Worm (Caenorhabditis elegans) whole organism, late embryonic: ENCODE data around the gene enri-2.

ENCODE experiments used
- F13H6.1 ChIP-seq: sonication (generic microtip); optimal IDR thresholded peaks from 2 replicates; lab custom pipeline; 2016; ENCODE audit warnings: missing genetic modification characterization, missing compliant biosample characterization
- ceh-9 ChIP-seq: sonication (generic microtip); optimal IDR thresholded peaks from 2 replicates; lab custom pipeline; 2016; ENCODE audit warnings: mild to moderate bottlenecking, missing genetic modification characterization, inconsistent platforms, missing compliant biosample characterization
- dve-1 ChIP-seq: sonication (generic microtip); optimal IDR thresholded peaks from 2 replicates; lab custom pipeline; 2017; ENCODE audit warnings: antibody characterized with exemption, mild to moderate bottlenecking, missing genetic modification characterization, missing compliant biosample characterization
- elt-2 ChIP-seq: sonication (generic microtip); optimal IDR thresholded peaks from 2 replicates; lab custom pipeline; 2016; ENCODE audit warnings: missing genetic modification reagents, missing genetic modification characterization, missing compliant biosample characterization
- hlh-13 ChIP-seq: fragments of 200-800 bp; sonication (Bioruptor generic); optimal IDR thresholded peaks from 2 replicates; lab custom pipeline; 2018; ENCODE audit warnings: mild to moderate bottlenecking, missing genetic modification characterization, missing compliant biosample characterization
- hlh-15 ChIP-seq: sonication (generic microtip); optimal IDR thresholded peaks from 2 replicates; lab custom pipeline; 2016; ENCODE audit warnings: missing genetic modification characterization, missing compliant biosample characterization
- madf-2 ChIP-seq: sonication (generic microtip); optimal IDR thresholded peaks from 2 replicates; lab custom pipeline; 2017; ENCODE audit warnings: missing genetic modification characterization, missing compliant biosample characterization
- nfya-1 ChIP-seq: sonication (generic microtip); optimal IDR thresholded peaks from 2 replicates; lab custom pipeline; 2017; ENCODE audit warnings: missing genetic modification characterization, mild to moderate bottlenecking, missing compliant biosample characterization, antibody characterized with exemption, moderate library complexity
- nhr-11 ChIP-seq: fragments of 150-350 bp; optimal IDR thresholded peaks from 2 replicates; lab custom pipeline; 2014; ENCODE audit warnings: missing biosample characterization, missing genetic modification characterization
- pat-9 ChIP-seq: fragments of 200-800 bp; sonication (Bioruptor generic); optimal IDR thresholded peaks from 2 replicates; lab custom pipeline; 2018; ENCODE audit warnings: mild to moderate bottlenecking, missing genetic modification characterization, moderate library complexity, missing compliant biosample characterization
- pha-4 ChIP-seq: fragments of 150-350 bp; optimal IDR thresholded peaks from 2 replicates; lab custom pipeline; 2018; ENCODE audit warnings: missing biosample characterization, missing genetic modification reagents, missing genetic modification characterization
- pqm-1 ChIP-seq: sonication (generic microtip); optimal IDR thresholded peaks from 2 replicates; lab custom pipeline; 2016; ENCODE audit warnings: missing genetic modification characterization, missing compliant biosample characterization
- pros-1 ChIP-seq: fragments of 150-350 bp; optimal IDR thresholded peaks from 2 replicates; lab custom pipeline; 2014; ENCODE audit warnings: missing biosample characterization, missing genetic modification reagents, missing genetic modification characterization

DNA sequence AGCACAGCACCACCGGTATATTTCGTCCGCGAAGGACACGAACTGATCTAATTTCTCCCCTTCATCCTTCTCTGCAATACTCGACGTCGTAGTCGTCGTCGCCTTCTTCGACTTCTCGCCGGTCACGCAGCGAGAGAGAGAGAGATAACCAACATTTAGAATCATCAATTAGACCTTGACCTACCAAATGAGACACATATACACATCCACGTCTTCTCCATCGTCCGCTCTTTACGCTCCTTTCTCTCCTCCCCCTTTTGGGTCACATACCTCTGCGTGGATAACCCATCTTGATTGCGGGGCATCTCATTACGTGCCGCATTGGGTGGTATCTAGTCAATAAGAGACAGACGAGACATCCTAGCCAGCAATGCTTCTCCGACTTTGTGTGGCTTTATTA lies 35.8 kb downstream of the enri-2 start, which contains the start of gene sym-1:
- no peak for TF ChIP-seq elt-2 (tag; lab: Kevin White, UChicago)
- no peak for TF ChIP-seq nhr-11
- TF ChIP-seq F13H6.1 (tag; lab: Kevin White, UChicago), result no peak
- TF ChIP-seq hlh-13 (GFP tag; lab: Kevin White, UChicago), result no peak
- no peak for TF ChIP-seq pqm-1 (tag; lab: Kevin White, UChicago)
- TF ChIP-seq madf-2 (tag; lab: Kevin White, UChicago), result no peak
- no peak for TF ChIP-seq hlh-15
- no peak for TF ChIP-seq pros-1
- TF ChIP-seq pat-9 (tag; lab: Kevin White, UChicago), result no peak
- no peak for TF ChIP-seq dve-1 (tag; lab: Kevin White, UChicago)
- no peak for TF ChIP-seq pha-4 (tag; lab: Kevin White, UChicago)
- TF ChIP-seq nfya-1 (tag; lab: Kevin White, UChicago), result no peak
- no peak for TF ChIP-seq ceh-9 (tag; lab: Kevin White, UChicago)
